Worm (Caenorhabditis elegans): ENCODE data around the gene ZK507.1.

The ZK507.1 gene

ce11 chrIII:9118921-9119606 is 18.0 kb upstream of the ZK507.1 start, which contains the start of gene ced-11:
Gene ced-11, plus strand, starts transcription at chrIII:9119556.
- TF ChIP-seq cog-1 (tag; optimal IDR thresholded peaks at IDR 0.05): no peak
- no peak for TF ChIP-seq tab-1 (GFP tag; IDR thresholded peaks at IDR 0.05)
- TF ChIP-seq ztf-23 (GFP tag; IDR thresholded peaks at IDR 0.05): no peak
- TF ChIP-seq klf-2 (GFP tag; conservative IDR thresholded peaks at IDR 0.05): no peak
- no peak for TF ChIP-seq T22C8.4 (GFP tag; IDR thresholded peaks at IDR 0.05)
- no peak for TF ChIP-seq flt-1 (GFP tag; IDR thresholded peaks at IDR 0.05)
- TF ChIP-seq ztf-29 (GFP tag; IDR thresholded peaks at IDR 0.05): no peak
- no peak for TF ChIP-seq med-1 (GFP tag; optimal IDR thresholded peaks at IDR 0.05; ENCODE audit: insufficient read depth)
- TF ChIP-seq ref-1 (GFP tag; conservative IDR thresholded peaks at IDR 0.05): no peak

- TF ChIP-seq ref-1 (GFP tag; conservative IDR thresholded peaks at IDR 0.05) (no peak), flt-1 (GFP tag; IDR thresholded peaks at IDR 0.05) (no peak), ztf-23 (GFP tag; IDR thresholded peaks at IDR 0.05) (no peak), med-1 (GFP tag; optimal IDR thresholded peaks at IDR 0.05; ENCODE audit: insufficient read depth) (no peak), klf-2 (GFP tag; conservative IDR thresholded peaks at IDR 0.05) (no peak), T22C8.4 (GFP tag; IDR thresholded peaks at IDR 0.05) (no peak), cog-1 (tag; optimal IDR thresholded peaks at IDR 0.05) (no peak), tab-1 (GFP tag; IDR thresholded peaks at IDR 0.05) (no peak), ztf-29 (GFP tag; IDR thresholded peaks at IDR 0.05) (no peak)
These were observed 17.3 kb upstream of the ZK507.1 start, which contains the start of gene grl-11 for ce11 chrIII:9118314-9118850. Gene grl-11, minus strand, starts transcription at chrIII:9118364.

ce11 chrIII:9115745-9116144 is 14.6 kb upstream of the ZK507.1 start:
- no peak for TF ChIP-seq ztf-29 (GFP tag; IDR thresholded peaks at IDR 0.05)
- TF ChIP-seq flt-1 (GFP tag; IDR thresholded peaks at IDR 0.05): no peak
- no peak for TF ChIP-seq ztf-23 (GFP tag; IDR thresholded peaks at IDR 0.05)
- TF ChIP-seq T22C8.4 (GFP tag; IDR thresholded peaks at IDR 0.05): no peak
- no peak for TF ChIP-seq cog-1 (tag; optimal IDR thresholded peaks at IDR 0.05)
- TF ChIP-seq med-1 (GFP tag; optimal IDR thresholded peaks at IDR 0.05; ENCODE audit: insufficient read depth): no peak
- TF ChIP-seq ref-1 (GFP tag; conservative IDR thresholded peaks at IDR 0.05): no peak
- no peak for TF ChIP-seq tab-1 (GFP tag; IDR thresholded peaks at IDR 0.05)
- no peak for TF ChIP-seq klf-2 (GFP tag; conservative IDR thresholded peaks at IDR 0.05)

ce11 chrIII:9114649-9115048 is 13.5 kb upstream of the ZK507.1 start, which contains the start of gene ZK512.1:
Gene ZK512.1, plus strand, starts transcription at chrIII:9114949.
- TF ChIP-seq ref-1 (GFP tag; conservative IDR thresholded peaks at IDR 0.05) (no peak), T22C8.4 (GFP tag; IDR thresholded peaks at IDR 0.05) (no peak), med-1 (GFP tag; optimal IDR thresholded peaks at IDR 0.05; ENCODE audit: insufficient read depth) (no peak), tab-1 (GFP tag; IDR thresholded peaks at IDR 0.05) (no peak), cog-1 (tag; optimal IDR thresholded peaks at IDR 0.05) (no peak), ztf-29 (GFP tag; IDR thresholded peaks at IDR 0.05) (no peak), flt-1 (GFP tag; IDR thresholded peaks at IDR 0.05) (no peak), ztf-23 (GFP tag; IDR thresholded peaks at IDR 0.05) (no peak), klf-2 (GFP tag; conservative IDR thresholded peaks at IDR 0.05) (no peak)

ce11 chrIII:9114076-9114475 is 13.0 kb upstream of the ZK507.1 start:
- TF ChIP-seq flt-1 (GFP tag; IDR thresholded peaks at IDR 0.05) (peak; percentile 44; the same call in 1 of the 2 replicates), ref-1 (GFP tag; conservative IDR thresholded peaks at IDR 0.05) (no peak)

ce11 chrIII:9112479-9112878 is 11.4 kb upstream of the ZK507.1 start:
- no peak for TF ChIP-seq ztf-29 (GFP tag; IDR thresholded peaks at IDR 0.05)
- peak; percentile 55; the same call in 1 of the 2 replicates for TF ChIP-seq tab-1 (GFP tag; IDR thresholded peaks at IDR 0.05)

ce11 chrIII:9110914-9111313 is 9.8 kb upstream of the ZK507.1 start:
- 0 out of 2 replicates have a peak, but pooled peaks have one; percentile 43 for TF ChIP-seq klf-2 (GFP tag; conservative IDR thresholded peaks at IDR 0.05)
- TF ChIP-seq ztf-29 (GFP tag; IDR thresholded peaks at IDR 0.05): peak; percentile 28; the same call in 1 of the 2 replicates
- TF ChIP-seq flt-1 (GFP tag; IDR thresholded peaks at IDR 0.05): peak; percentile 87
- TF ChIP-seq T22C8.4 (GFP tag; IDR thresholded peaks at IDR 0.05): 0 out of 2 replicates have a peak, but pooled peaks have one; percentile 34
- 0 out of 2 replicates have a peak, but pooled peaks have one; percentile 49 for TF ChIP-seq ztf-23 (GFP tag; IDR thresholded peaks at IDR 0.05)

ce11 chrIII:9110270-9110669 is 9.2 kb upstream of the ZK507.1 start:
- TF ChIP-seq ztf-23 (GFP tag; IDR thresholded peaks at IDR 0.05) (no peak), med-1 (GFP tag; optimal IDR thresholded peaks at IDR 0.05; ENCODE audit: insufficient read depth) (no peak), tab-1 (GFP tag; IDR thresholded peaks at IDR 0.05) (no peak), cog-1 (tag; optimal IDR thresholded peaks at IDR 0.05) (no peak), ztf-29 (GFP tag; IDR thresholded peaks at IDR 0.05) (no peak), T22C8.4 (GFP tag; IDR thresholded peaks at IDR 0.05) (no peak), ref-1 (GFP tag; conservative IDR thresholded peaks at IDR 0.05) (no peak), klf-2 (GFP tag; conservative IDR thresholded peaks at IDR 0.05) (no peak), flt-1 (GFP tag; IDR thresholded peaks at IDR 0.05) (no peak)

- TF ChIP-seq flt-1 (GFP tag; IDR thresholded peaks at IDR 0.05) (no peak), tab-1 (GFP tag; IDR thresholded peaks at IDR 0.05) (no peak), klf-2 (GFP tag; conservative IDR thresholded peaks at IDR 0.05) (no peak), ref-1 (GFP tag; conservative IDR thresholded peaks at IDR 0.05) (no peak), ztf-29 (GFP tag; IDR thresholded peaks at IDR 0.05) (no peak), ztf-23 (GFP tag; IDR thresholded peaks at IDR 0.05) (no peak), T22C8.4 (GFP tag; IDR thresholded peaks at IDR 0.05) (no peak; the same call in 1 of the 2 replicates), cog-1 (tag; optimal IDR thresholded peaks at IDR 0.05) (no peak), med-1 (GFP tag; optimal IDR thresholded peaks at IDR 0.05; ENCODE audit: insufficient read depth) (no peak)
These were observed 8.6 kb upstream of the ZK507.1 start for ce11 chrIII:9109726-9110125.

ce11 chrIII:9109172-9109571 is 8.1 kb upstream of the ZK507.1 start, which contains the start of gene cya-1:
Gene cya-1, minus strand, starts transcription at chrIII:9109272.
- TF ChIP-seq flt-1 (GFP tag; IDR thresholded peaks at IDR 0.05): no peak
- no peak for TF ChIP-seq klf-2 (GFP tag; conservative IDR thresholded peaks at IDR 0.05)
- no peak for TF ChIP-seq tab-1 (GFP tag; IDR thresholded peaks at IDR 0.05)
- TF ChIP-seq ztf-29 (GFP tag; IDR thresholded peaks at IDR 0.05): no peak
- no peak for TF ChIP-seq ztf-23 (GFP tag; IDR thresholded peaks at IDR 0.05)
- no peak for TF ChIP-seq med-1 (GFP tag; optimal IDR thresholded peaks at IDR 0.05; ENCODE audit: insufficient read depth)
- TF ChIP-seq T22C8.4 (GFP tag; IDR thresholded peaks at IDR 0.05): no peak
- no peak for TF ChIP-seq ref-1 (GFP tag; conservative IDR thresholded peaks at IDR 0.05)
- no peak for TF ChIP-seq cog-1 (tag; optimal IDR thresholded peaks at IDR 0.05)

Measured in whole organism, midembryonic.